Worm (Caenorhabditis elegans): Measurements from ENCODE around the gene lin-5.

lin-5 gene

DNA sequence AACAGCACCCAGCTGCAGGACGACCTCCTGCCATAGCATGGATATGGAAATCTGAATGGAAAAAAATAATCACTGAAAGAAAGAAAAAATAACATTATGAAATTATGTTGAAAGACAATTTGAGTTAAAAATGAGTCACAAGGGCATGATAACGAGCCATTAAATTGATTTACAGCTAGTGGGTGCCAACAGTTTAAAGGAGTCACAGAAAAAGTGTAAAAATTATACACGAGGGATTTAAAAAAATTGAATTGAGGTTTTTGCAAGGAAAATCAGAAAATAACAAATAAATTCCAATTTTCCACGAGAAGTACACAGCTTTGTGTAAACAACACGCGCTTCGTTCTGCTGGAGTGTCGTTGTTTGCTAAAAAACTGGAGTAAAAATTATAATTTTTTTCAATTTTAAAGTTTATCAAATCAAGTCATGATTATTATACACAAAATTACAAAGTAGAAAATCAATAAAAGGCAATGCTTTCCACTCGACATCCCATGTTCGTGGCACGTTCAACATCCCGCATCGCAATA lies 13.5 kb downstream of the lin-5 start, which contains the start of gene T01H3.3:
T01H3.3 (minus strand) TSS at position 51 of the 530 bp plus-strand sequence.
- TF ChIP-seq attf-5 (GFP tag; optimal IDR thresholded peaks at IDR 0.05): no peak
- TF ChIP-seq F23B12.7 (tag; optimal IDR thresholded peaks at IDR 0.05; ENCODE audit: insufficient read depth): peak; percentile 27
- TF ChIP-seq attf-3 (GFP tag; conservative IDR thresholded peaks at IDR 0.05): peak; percentile 91
- TF ChIP-seq rcor-1 (GFP tag; IDR thresholded peaks at IDR 0.05): no peak
- TF ChIP-seq cebp-1 (GFP tag; IDR thresholded peaks at IDR 0.05): no peak
- peak; percentile 15 for TF ChIP-seq cebp-1 (tag; optimal IDR thresholded peaks at IDR 0.05)
- TF ChIP-seq madf-10 (tag; optimal IDR thresholded peaks at IDR 0.05): no peak

DNA sequence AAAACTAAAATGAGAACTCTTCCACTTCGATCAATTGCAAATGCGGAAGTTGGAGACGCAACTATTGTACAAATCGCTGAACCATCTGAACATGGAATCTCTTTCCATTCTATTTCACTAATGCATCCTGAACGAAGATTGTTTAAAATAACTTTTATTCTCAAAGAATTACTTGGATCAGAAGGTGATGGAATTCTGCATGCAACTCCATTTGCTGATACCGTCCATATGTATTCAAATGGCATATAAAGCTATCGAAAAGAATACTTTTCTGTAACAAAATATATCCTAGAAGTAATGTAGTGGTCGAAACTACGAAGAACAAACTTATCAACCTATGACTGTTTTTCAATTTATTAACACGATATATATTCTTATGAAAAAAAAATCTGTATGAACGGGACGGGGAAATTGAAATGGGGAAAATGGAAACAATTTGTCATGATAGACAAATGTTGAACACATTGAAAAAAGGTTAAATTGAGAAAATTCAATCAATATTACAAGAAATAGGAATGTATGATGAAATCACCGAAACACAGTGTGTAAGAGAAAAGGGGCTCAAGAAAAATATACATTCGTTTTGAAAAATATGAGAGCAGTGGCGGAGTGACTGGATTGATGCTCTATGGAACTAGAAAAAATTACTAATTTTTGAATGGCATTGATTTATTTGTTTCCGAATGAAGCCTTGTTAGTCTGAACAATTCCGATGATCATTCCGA lies 17.5 kb downstream of the lin-5 start, which contains the start of gene T01H3.2:
T01H3.2 (minus strand) TSS at position 251 of the 725 bp plus-strand sequence.
- TF ChIP-seq B0261.1 (tag; optimal IDR thresholded peaks at IDR 0.05): no peak
- no peak for TF ChIP-seq ztf-26 (tag; optimal IDR thresholded peaks at IDR 0.05)
- no peak for TF ChIP-seq hsf-1 (GFP tag; IDR thresholded peaks at IDR 0.05)
- TF ChIP-seq tbx-9 (tag; optimal IDR thresholded peaks at IDR 0.05; ENCODE audit: borderline replicate concordance): no peak
- no peak for TF ChIP-seq attf-5 (GFP tag; optimal IDR thresholded peaks at IDR 0.05)
- TF ChIP-seq dox-1 (GFP tag; IDR thresholded peaks at IDR 0.05): no peak
- TF ChIP-seq tbp1 (GFP tag; optimal IDR thresholded peaks at IDR 0.05): peak; percentile 21
- peak; percentile 9 for TF ChIP-seq atf-7 (tag; optimal IDR thresholded peaks at IDR 0.05)
- no peak for TF ChIP-seq lsl-1 (GFP tag; optimal IDR thresholded peaks at IDR 0.05)
- no peak for TF ChIP-seq F55B11.4 (tag; optimal IDR thresholded peaks at IDR 0.05; ENCODE audit: borderline replicate concordance, insufficient read depth)
- no peak for TF ChIP-seq ceh-58 (GFP tag; IDR thresholded peaks at IDR 0.05)
- no peak for TF ChIP-seq ztf-6 (GFP tag; IDR thresholded peaks at IDR 0.05)
- TF ChIP-seq hlh-12 (tag; optimal IDR thresholded peaks at IDR 0.05): no peak
- TF ChIP-seq unc-62 (GFP tag; optimal IDR thresholded peaks at IDR 0.05): no peak
- TF ChIP-seq lin-35 (GFP tag; optimal IDR thresholded peaks at IDR 0.05): peak in 1 of 3 experiments; percentile 22
- TF ChIP-seq chd-7 (tag; optimal IDR thresholded peaks at IDR 0.05): peak; percentile 28
- no peak for TF ChIP-seq nhr-120 (GFP tag; IDR thresholded peaks at IDR 0.05)
- TF ChIP-seq ZK185.1 (tag; optimal IDR thresholded peaks at IDR 0.05; ENCODE audit: poor library complexity, severe bottlenecking): no peak
- TF ChIP-seq Y53G8AR.9 (GFP tag; conservative IDR thresholded peaks at IDR 0.05): no peak
- TF ChIP-seq lir-1 (GFP tag; conservative IDR thresholded peaks at IDR 0.05): no peak
- TF ChIP-seq let-526 (GFP tag; IDR thresholded peaks at IDR 0.05): no peak
- no peak for TF ChIP-seq C17E4.6 (GFP tag; IDR thresholded peaks at IDR 0.05)
- peak; percentile 33; the same call in 1 of the 2 replicates for TF ChIP-seq nfyb-1 (GFP tag; IDR thresholded peaks at IDR 0.05)
- TF ChIP-seq him-1 (tag; optimal IDR thresholded peaks at IDR 0.05): no peak
- no peak for TF ChIP-seq ets-4 (GFP tag; optimal IDR thresholded peaks at IDR 0.05)
- TF ChIP-seq F39B2.1 (GFP tag; IDR thresholded peaks at IDR 0.05): no peak
- no peak for TF ChIP-seq F57A8.1 (GFP tag; optimal IDR thresholded peaks at IDR 0.05)
- TF ChIP-seq attf-3 (GFP tag; conservative IDR thresholded peaks at IDR 0.05): no peak
- 0 out of 2 replicates have a peak, but pooled peaks have one; percentile 10 for TF ChIP-seq B0336.3 (GFP tag; IDR thresholded peaks at IDR 0.05)
- no peak for TF ChIP-seq cebp-1 (GFP tag; IDR thresholded peaks at IDR 0.05)
- peak; percentile 21 for TF ChIP-seq cebp-1 (tag; optimal IDR thresholded peaks at IDR 0.05)
- peak; percentile 37 for TF ChIP-seq lin-54 (GFP tag; optimal IDR thresholded peaks at IDR 0.05)
- TF ChIP-seq F33H1.4 (GFP tag; IDR thresholded peaks at IDR 0.05): no peak
- TF ChIP-seq sptf-2 (GFP tag; optimal IDR thresholded peaks at IDR 0.05): no peak
- TF ChIP-seq tlf-1 (GFP tag; optimal IDR thresholded peaks at IDR 0.05): peak; percentile 51
- TF ChIP-seq snpc-3.4 (tag; optimal IDR thresholded peaks at IDR 0.05): no peak
- no peak for TF ChIP-seq B0035.1 (tag; optimal IDR thresholded peaks at IDR 0.05)
- no peak for TF ChIP-seq egl-44 (GFP tag; IDR thresholded peaks at IDR 0.05)
- no peak for TF ChIP-seq Y67H2A.10 (GFP tag; conservative IDR thresholded peaks at IDR 0.05)
- no peak for TF ChIP-seq ztf-28 (GFP tag; IDR thresholded peaks at IDR 0.05)
- no peak for TF ChIP-seq ztf-25 (GFP tag; IDR thresholded peaks at IDR 0.05)
- no peak for TF ChIP-seq nhr-80 (tag; optimal IDR thresholded peaks at IDR 0.05)
- no peak for TF ChIP-seq rcor-1 (GFP tag; IDR thresholded peaks at IDR 0.05)
